Fruit fly (Drosophila melanogaster) whole organism: ENCODE data around the gene cpo.

Experiments
- CG8478 ChIP-seq: fragments of >200 bp; optimal IDR thresholded peaks from 2 replicates; lab custom pipeline; 2018; ENCODE audit warnings: inconsistent platforms
- Dll ChIP-seq: fragments of >200 bp; optimal IDR thresholded peaks from 2 replicates; lab custom pipeline; 2017
- EcR ChIP-seq, 2 experiments: fragments of >200 bp; optimal IDR thresholded peaks; 2 replicates each; lab custom pipeline; 2017; ENCODE audit warnings: missing biosample characterization in 2 of 2, missing genetic modification characterization in 2 of 2, missing genetic modification reagents in 2 of 2
- pan ChIP-seq: fragments of >200 bp; optimal IDR thresholded peaks from 2 replicates; lab custom pipeline; 2017
- psq ChIP-seq: fragments of >200 bp; optimal IDR thresholded peaks from 2 replicates; lab custom pipeline; 2017
- usp ChIP-seq: fragments of >200 bp; optimal IDR thresholded peaks from 2 replicates; lab custom pipeline; 2017; ENCODE audit warnings: missing biosample characterization, missing genetic modification characterization, mixed read lengths

cpo gene

DNA sequence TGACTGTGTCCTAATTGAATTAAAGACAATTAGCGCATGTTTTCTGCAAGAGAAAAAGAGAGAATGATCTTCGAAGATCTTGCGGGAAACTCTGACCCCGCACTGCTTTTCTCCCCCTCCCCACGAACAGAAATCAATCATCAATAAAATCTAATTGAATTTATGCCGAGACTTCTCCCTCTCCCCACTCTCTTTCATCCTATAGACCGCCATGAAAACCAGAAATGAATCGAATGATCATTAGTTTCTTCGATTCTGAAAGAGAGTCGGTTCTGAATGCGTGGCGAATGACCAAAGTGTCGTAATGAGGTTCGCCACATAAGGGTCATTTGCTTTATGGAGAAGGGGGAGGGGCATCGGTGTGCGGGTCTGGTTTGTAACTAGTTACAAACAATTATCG is 30.8 kb downstream of the cpo start:
- TF ChIP-seq Dll (lab: Kevin White, UChicago): no peak
- TF ChIP-seq psq (lab: Kevin White, UChicago): no peak
- TF ChIP-seq EcR (GFP tag; optimal IDR thresholded peaks at IDR 0.05; lab: Kevin White, UChicago): no peak
- no peak for TF ChIP-seq usp (GFP tag; lab: Kevin White, UChicago)
- TF ChIP-seq CG8478: no peak
- TF ChIP-seq pan: no peak

DNA sequence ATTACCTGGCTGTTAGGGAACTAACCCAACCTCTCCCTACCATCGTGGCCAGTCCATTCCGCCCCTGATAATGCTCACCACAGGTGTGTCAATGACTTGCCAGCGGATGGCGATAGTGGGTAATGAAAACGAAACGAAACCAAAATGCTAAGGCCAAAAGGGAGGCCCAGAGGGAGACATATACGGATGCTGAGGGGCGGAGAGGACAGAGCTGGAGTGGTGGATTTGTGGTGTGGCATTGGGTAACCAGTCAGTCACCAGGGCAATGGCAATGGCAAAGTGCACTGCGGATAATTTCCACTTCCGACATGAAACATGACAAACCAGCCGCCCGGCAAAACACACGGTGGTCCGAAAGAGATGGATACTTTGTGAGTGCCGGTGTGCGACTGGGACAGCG is 31.7 kb downstream of the cpo start:
- no peak for TF ChIP-seq psq (lab: Kevin White, UChicago)

DNA sequence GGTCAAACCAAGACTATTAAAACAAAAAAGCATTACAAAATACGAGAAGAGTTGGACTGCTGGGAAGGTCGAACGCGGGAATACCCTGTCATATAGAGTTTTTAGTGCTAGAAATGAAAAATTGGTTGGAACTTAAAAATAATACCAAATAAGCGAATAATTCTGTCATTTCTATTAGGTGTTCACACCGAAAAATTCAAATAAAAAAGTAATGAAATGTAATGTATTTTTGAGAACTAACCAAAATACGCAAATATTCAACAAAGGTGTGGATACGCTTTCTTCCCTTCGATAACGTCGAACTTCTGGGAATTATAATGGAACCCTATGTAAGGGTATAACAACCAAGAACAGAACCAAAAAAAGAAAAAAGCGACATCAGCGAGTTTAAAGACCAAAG is 32.1 kb downstream of the cpo start:
- TF ChIP-seq psq (lab: Kevin White, UChicago) (no peak), Dll (lab: Kevin White, UChicago) (no peak), pan (no peak), CG8478 (no peak), usp (GFP tag; lab: Kevin White, UChicago) (no peak), EcR (GFP tag; optimal IDR thresholded peaks at IDR 0.05; lab: Kevin White, UChicago) (no peak)

DNA sequence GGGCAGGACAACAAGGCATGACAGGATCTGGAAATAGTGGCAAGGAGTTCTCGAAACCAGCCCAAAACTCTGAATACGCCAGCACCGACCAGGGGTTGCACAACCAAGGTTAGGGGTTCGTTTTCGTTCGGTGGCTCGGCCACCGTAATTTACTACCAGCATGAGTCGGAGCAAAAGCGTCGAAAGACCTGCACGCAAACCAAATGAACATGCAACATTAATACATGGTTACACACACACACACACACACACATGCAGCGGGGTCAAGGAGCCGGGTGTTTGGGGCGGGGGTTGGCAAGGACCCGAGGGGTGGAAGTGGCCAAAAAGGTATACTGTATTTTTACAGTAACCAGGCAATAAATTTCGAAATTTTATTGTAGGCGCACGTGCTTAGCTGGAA is 32.8 kb downstream of the cpo start:
- TF ChIP-seq CG8478 (no peak), Dll (lab: Kevin White, UChicago) (no peak), usp (GFP tag; lab: Kevin White, UChicago) (no peak), EcR (GFP tag; optimal IDR thresholded peaks at IDR 0.05; lab: Kevin White, UChicago) (no peak)

DNA sequence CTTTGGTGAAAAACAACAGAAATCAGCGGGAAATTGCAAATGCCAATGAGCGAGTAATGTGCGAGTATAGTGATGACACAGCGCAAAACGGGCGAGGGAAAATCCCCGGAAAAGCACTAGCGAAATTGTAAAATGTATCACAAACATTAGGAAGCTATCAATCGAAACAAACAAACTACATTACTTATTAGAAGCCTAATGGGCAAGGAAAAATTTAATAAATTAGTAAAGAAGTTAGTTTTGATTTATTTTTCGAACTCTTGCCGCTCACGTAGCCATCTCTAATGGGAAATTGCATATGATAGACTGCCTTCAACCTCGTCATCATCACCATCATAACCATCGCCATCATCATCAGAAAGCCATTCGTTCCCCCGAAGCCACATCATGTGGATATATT is 34.3 kb downstream of the cpo start:
- TF ChIP-seq CG8478: no peak
- TF ChIP-seq Dll (lab: Kevin White, UChicago): no peak
- TF ChIP-seq psq (lab: Kevin White, UChicago): no peak
- TF ChIP-seq usp (GFP tag; lab: Kevin White, UChicago): no peak
- TF ChIP-seq EcR (GFP tag; optimal IDR thresholded peaks at IDR 0.05; lab: Kevin White, UChicago): no peak
- TF ChIP-seq pan: no peak

DNA sequence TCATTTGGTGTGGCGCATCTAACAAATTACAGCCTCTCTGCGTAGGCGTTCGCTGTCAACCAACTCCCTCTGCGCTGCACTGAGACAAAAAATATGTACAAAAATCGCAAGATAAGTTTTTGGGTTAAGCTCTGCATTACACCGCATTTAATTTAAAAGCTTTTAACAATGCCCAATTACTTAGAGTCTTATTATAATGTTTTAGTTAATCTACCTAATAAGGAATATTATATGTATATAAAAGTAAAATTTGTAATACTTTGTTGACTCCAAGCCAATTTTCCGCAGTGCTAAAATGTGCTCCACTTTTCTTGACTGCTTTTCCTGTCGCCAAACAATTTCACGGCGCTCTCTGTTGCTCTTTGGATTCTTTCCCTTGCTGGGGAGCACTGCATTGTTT is 36.1 kb downstream of the cpo start:
- TF ChIP-seq pan: no peak
- no peak for TF ChIP-seq CG8478
- TF ChIP-seq psq (lab: Kevin White, UChicago): no peak
- no peak for TF ChIP-seq Dll (lab: Kevin White, UChicago)
- TF ChIP-seq EcR (GFP tag; optimal IDR thresholded peaks at IDR 0.05; lab: Kevin White, UChicago): no peak
- no peak for TF ChIP-seq usp (GFP tag; lab: Kevin White, UChicago)

DNA sequence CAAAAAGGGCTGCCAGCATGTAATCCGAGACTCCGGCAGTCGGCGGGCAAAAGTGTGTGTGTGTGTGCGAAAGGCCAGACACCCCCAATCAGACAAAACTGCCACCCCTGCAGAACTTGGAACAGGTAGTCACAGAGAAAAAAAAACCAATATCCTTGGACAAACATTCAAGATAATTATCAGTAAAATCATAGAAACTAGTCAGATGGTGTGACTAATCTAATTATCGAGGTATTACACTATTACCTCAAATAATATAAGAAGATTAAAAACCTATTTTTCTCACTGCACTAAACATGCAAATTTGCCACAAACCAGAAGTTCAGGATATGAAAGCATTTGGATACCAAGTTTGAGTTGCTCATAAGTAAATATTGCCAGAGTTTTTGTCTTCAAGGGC is 38.1 kb downstream of the cpo start:
- TF ChIP-seq EcR (GFP tag; optimal IDR thresholded peaks at IDR 0.05; lab: Kevin White, UChicago) (no peak), usp (GFP tag; lab: Kevin White, UChicago) (no peak), psq (lab: Kevin White, UChicago) (no peak), CG8478 (no peak), Dll (lab: Kevin White, UChicago) (no peak), pan (no peak)

DNA sequence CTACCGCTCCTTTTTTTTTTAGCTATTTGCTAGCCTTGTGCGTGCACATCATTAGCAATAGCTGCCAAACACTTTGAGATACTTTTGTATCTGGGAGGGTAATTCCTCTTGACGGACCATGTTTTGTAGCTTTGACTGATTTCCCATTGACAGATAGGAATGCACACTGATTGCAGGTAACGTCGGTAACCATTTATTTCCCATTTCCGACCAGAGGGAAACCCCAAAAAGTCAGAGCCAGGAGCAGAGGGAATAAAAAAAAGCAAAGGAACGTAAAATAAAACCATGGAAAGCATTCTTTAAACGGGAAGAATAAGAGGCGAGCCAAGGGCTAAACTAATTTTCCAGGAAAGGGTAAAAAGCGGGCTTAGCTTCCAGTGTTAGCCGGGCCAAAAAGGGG is 38.7 kb downstream of the cpo start:
- TF ChIP-seq CG8478 (no peak), Dll (lab: Kevin White, UChicago) (no peak), EcR (GFP tag; optimal IDR thresholded peaks at IDR 0.05; lab: Kevin White, UChicago) (no peak), usp (GFP tag; lab: Kevin White, UChicago) (no peak), psq (lab: Kevin White, UChicago) (no peak), pan (no peak)

DNA sequence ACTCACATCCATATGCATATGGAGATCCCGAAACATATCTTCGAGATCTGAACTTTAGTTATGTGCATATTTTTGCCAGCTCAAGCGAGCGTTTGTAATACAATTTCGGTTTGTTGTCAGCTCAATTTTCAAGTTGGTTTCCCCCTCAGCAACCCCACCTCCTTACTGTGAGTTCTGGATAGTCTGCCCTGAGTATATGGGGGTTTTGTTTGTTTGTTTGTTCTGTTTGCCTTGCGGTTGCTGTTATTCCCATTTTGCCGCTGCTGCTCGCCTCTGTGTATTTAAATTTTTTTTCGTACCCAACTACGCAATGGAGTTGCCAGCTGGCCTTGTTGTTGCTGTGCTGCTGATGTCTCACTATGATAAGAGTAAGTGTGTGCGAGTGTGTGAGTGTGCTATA is 45.7 kb downstream of the cpo start:
- TF ChIP-seq CG8478 (no peak), pan (no peak), psq (lab: Kevin White, UChicago) (no peak), usp (GFP tag; lab: Kevin White, UChicago) (no peak), Dll (lab: Kevin White, UChicago) (no peak), EcR (GFP tag; optimal IDR thresholded peaks at IDR 0.05; lab: Kevin White, UChicago) (no peak)

DNA sequence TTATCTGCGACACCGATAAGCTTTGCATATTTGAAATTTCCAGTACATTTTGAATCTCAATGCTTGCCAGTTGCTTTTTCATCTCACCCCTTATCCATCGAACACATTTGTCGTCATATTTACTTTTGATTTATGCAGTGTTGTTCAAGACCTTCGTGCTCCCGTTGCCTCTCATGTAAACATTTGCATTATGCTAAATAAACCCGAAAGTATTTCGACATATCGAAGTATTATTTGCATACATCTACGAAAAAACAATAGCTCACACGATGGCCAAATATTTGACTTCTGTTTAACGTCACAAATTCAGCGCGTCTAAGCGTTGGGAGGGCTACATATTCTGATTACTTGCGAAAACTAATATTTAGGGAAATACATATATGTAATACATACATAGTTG is 46.4 kb downstream of the cpo start:
- TF ChIP-seq EcR (GFP tag; optimal IDR thresholded peaks at IDR 0.05; lab: Kevin White, UChicago) (no peak), pan (no peak), usp (GFP tag; lab: Kevin White, UChicago) (no peak), psq (lab: Kevin White, UChicago) (no peak), CG8478 (no peak), Dll (lab: Kevin White, UChicago) (no peak)

DNA sequence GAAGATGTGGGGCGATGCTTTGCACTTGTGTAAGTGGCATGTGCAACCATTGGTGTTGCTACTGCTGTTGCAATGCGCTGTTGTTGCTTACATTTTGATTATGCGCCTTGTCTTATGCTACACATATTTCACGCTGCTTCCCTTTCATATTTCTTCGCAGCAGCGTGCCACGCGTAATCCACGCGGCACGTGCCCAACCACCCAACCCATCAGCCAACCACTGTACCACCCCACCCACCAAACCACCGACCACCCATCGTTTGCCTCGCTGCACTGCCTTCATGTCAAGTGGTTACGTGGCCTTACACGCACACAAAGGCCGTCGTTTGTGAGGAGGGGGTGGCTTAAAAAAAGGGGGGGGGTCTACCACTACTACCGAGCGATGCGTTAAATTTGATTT is 49.0 kb downstream of the cpo start:
- no peak for TF ChIP-seq usp (GFP tag; lab: Kevin White, UChicago)
- TF ChIP-seq EcR (GFP tag; optimal IDR thresholded peaks at IDR 0.05; lab: Kevin White, UChicago): no peak
- no peak for TF ChIP-seq pan
- no peak for TF ChIP-seq psq (lab: Kevin White, UChicago)
- no peak for TF ChIP-seq Dll (lab: Kevin White, UChicago)
- no peak for TF ChIP-seq CG8478

DNA sequence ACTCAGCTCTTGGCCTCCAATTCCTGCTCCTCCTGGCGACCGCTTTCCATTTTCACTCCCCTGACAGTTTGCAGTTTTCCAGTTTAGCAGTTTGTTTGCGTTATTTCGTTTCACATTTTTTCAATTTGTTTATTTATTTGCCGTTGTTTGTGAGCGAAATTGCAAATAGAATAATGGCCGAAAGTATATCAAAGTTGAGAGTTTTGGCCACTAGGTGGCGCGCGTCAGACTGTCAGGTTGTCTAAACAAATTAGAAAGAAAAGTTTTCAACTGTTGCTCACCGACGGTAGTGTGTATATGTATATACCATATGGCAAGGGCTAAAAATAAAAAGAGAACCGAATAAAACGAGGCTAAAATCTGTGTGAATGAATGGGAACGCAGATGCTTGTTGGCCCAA is 51.2 kb downstream of the cpo start:
- no peak for TF ChIP-seq Dll (lab: Kevin White, UChicago)
- no peak for TF ChIP-seq CG8478
- no peak for TF ChIP-seq pan
- TF ChIP-seq psq (lab: Kevin White, UChicago): no peak
- no peak for TF ChIP-seq EcR (GFP tag; optimal IDR thresholded peaks at IDR 0.05; lab: Kevin White, UChicago)
- TF ChIP-seq usp (GFP tag; lab: Kevin White, UChicago): no peak

DNA sequence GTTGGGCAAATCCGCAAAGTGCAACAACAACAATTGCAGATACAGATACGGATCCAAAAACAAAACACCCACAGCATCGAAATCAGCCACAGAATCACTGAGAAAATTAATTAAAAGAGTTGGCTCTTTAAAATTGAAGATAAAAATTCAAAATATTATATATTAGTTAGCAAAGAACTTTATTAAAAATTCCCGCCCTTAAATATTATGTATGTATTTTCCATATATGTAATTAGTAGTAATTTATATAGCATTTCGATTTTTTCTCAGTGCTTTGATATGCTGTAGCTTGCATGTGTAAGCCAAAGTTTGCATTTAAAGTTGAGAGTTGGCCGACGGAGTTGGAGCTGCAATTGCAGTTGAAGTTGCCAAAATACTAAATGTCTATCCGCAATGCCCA is 85.1 kb downstream of the cpo start:
- no peak for TF ChIP-seq psq (lab: Kevin White, UChicago)

DNA sequence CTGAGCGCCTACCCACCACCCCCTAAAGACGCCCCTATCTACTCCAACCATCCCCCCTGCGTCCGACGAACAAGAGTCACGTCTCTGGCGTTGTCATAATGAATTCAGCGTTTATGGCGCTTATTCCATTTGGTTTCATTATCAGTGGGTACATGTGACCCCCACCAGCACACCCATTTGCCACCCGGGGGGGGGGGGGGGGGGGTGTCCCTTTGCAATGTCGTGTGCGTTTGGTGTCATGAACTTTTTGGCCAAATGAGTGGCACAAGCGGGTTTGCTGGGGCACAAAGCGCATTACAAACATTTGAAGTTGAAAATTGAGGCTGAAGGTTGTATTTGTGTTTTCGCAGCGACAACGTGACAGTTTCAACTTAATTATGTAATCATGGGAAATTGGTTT is 86.9 kb downstream of the cpo start:
- TF ChIP-seq EcR (GFP tag; optimal IDR thresholded peaks at IDR 0.05; lab: Kevin White, UChicago) (no peak), Dll (lab: Kevin White, UChicago) (no peak), usp (GFP tag; lab: Kevin White, UChicago) (no peak), CG8478 (no peak), pan (no peak), psq (lab: Kevin White, UChicago) (no peak)
